Worm (Caenorhabditis elegans): ENCODE measurements around the gene F18C5.5.

DNA sequence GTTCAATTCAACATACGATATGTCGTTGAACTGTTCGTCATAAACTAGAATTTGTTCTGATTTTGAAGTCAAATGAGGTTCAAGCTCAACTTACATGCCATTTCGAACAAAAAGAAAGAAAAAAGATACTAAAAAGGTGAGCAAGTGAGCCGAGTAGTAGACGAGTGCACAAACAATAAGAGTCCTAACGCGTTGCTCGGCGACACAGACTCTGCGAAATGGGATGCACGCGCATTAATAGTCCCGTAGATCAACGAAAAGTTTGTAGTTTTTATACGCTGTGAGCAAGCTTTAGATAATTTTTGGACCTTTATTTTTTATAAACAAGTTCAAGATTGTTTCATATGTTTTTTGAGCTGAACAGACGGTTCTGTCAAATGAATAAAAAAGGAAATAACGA lies 37.9 kb downstream of the F18C5.5 start, which contains the start of gene C56E6.4:
- no peak for TF ChIP-seq ztf-23 (GFP tag; IDR thresholded peaks at IDR 0.05)
- TF ChIP-seq ref-1 (GFP tag; conservative IDR thresholded peaks at IDR 0.05) = no peak

Measured in whole organism, midembryonic.